Comparison of ENCODE assay signal across 5 fruit fly cellular contexts in genomic region chrX:6849178-6849956, dm6.
TF ChIP-seq lines count a peak whose summit lies in the region.

Cht11 (minus strand) TSS chrX:6849517.
CG4558 (plus strand) TSS chrX:6849770.

TF ChIP-seq in whole organism, adult, 20 proteins besides CTCF, POLR2A, EP300 and RAD21 (continued from another document):
- peak; percentile 86 for TF ChIP-seq CG14711 (tag; optimal IDR thresholded peaks at IDR 0.05; lab: Kevin White, UChicago)
- peak; percentile 88 for TF ChIP-seq CG12768 (GFP tag; optimal IDR thresholded peaks at IDR 0.05; lab: Kevin White, UChicago)
TF ChIP-seq in whole organism, adult: peak in this region for 18.

TF ChIP-seq in whole organism, embryonic, 481 proteins besides CTCF, POLR2A, EP300 and RAD21 (continued from another document and continues in another):
- TF ChIP-seq CG32767 (GFP tag; IDR thresholded peaks at IDR 0.05; lab: Robert Waterston, UW) (peak; percentile 58; the same call in 1 of the 2 replicates), bbx (GFP tag; IDR thresholded peaks at IDR 0.05; lab: Robert Waterston, UW; ENCODE audit: partially characterized antibody) (peak; percentile 50; the same call in 1 of the 2 replicates), CG9817 (tag; optimal IDR thresholded peaks at IDR 0.05; lab: Kevin White, UChicago) (peak; percentile 83), schlank (tag; optimal IDR thresholded peaks at IDR 0.05; lab: Kevin White, UChicago) (peak; percentile 7), ATbp (GFP tag; optimal IDR thresholded peaks at IDR 0.05; lab: Kevin White, UChicago) (peak; percentile 34), CrebB (tag; optimal IDR thresholded peaks at IDR 0.05; lab: Kevin White, UChicago) (peak; percentile 49), chm (GFP tag; IDR thresholded peaks at IDR 0.05; lab: Robert Waterston, UW) (peak; percentile 50; the same call in 1 of the 2 replicates), croc (GFP tag; conservative IDR thresholded peaks at IDR 0.05; lab: Robert Waterston, UW) (peak; percentile 75), ham (GFP tag; IDR thresholded peaks at IDR 0.05; lab: Robert Waterston, UW) (no peak), CG4854 (GFP tag; optimal IDR thresholded peaks at IDR 0.05; lab: Kevin White, UChicago) (peak; percentile 62), Nf-YC (tag; optimal IDR thresholded peaks at IDR 0.05; lab: Kevin White, UChicago) (peak; percentile 75), Dbx (GFP tag; IDR thresholded peaks at IDR 0.05; lab: Robert Waterston, UW) (peak; percentile 88), CG32772 (GFP tag; IDR thresholded peaks at IDR 0.05; lab: Robert Waterston, UW) (peak; percentile 80), Awh (GFP tag; IDR thresholded peaks at IDR 0.05; lab: Robert Waterston, UW) (peak; percentile 64; the same call in 1 of the 2 replicates), CG12299 (tag; optimal IDR thresholded peaks at IDR 0.05; lab: Kevin White, UChicago) (peak; percentile 73), slou (GFP tag; optimal IDR thresholded peaks at IDR 0.05; lab: Kevin White, UChicago) (peak; percentile 54), CG3838 (GFP tag; optimal IDR thresholded peaks at IDR 0.05; lab: Kevin White, UChicago) (peak; percentile 45), BEAF-32 (GFP tag; optimal IDR thresholded peaks at IDR 0.05; lab: Kevin White, UChicago) (peak; percentile 70), CG12219 (GFP tag; optimal IDR thresholded peaks at IDR 0.05; lab: Kevin White, UChicago) (peak; percentile 50), wor (GFP tag; IDR thresholded peaks at IDR 0.05; lab: Robert Waterston, UW) (peak; percentile 58), Opbp (GFP tag; IDR thresholded peaks at IDR 0.05; lab: Robert Waterston, UW; ENCODE audit: partially characterized antibody) (0 out of 3 replicates have a peak, but pooled peaks have one; percentile 17), Atf-2 (GFP tag; optimal IDR thresholded peaks at IDR 0.05; lab: Kevin White, UChicago) (peak; percentile 33), CG1529 (GFP tag; optimal IDR thresholded peaks at IDR 0.05; lab: Kevin White, UChicago) (peak; percentile 51), CG2889 (GFP tag; IDR thresholded peaks at IDR 0.05; lab: Robert Waterston, UW) (peak; percentile 76), crol (GFP tag; IDR thresholded peaks at IDR 0.05; lab: Robert Waterston, UW) (no peak), CG2120 (GFP tag; optimal IDR thresholded peaks at IDR 0.05; lab: Kevin White, UChicago) (peak; percentile 90), CG5180 (GFP tag; optimal IDR thresholded peaks at IDR 0.05; lab: Kevin White, UChicago) (peak; percentile 37), fru (optimal IDR thresholded peaks at IDR 0.05; lab: Kevin White, UChicago) (no peak), bsh (GFP tag; optimal IDR thresholded peaks at IDR 0.05; lab: Kevin White, UChicago) (peak; percentile 81 to 83), Adf1 (GFP tag; IDR thresholded peaks at IDR 0.05; lab: Robert Waterston, UW) (peak; percentile 52)

TF ChIP-seq in whole organism, prepupa, 60 proteins besides CTCF, POLR2A, EP300 and RAD21 (continued from another document and continues in another):
- TF ChIP-seq CG6854 (GFP tag; optimal IDR thresholded peaks at IDR 0.05; lab: Kevin White, UChicago) (peak; percentile 67), CG6792 (GFP tag; optimal IDR thresholded peaks at IDR 0.05; lab: Kevin White, UChicago) (peak; percentile 80), CG11902 (GFP tag; optimal IDR thresholded peaks at IDR 0.05; lab: Kevin White, UChicago) (peak; percentile 66), dac (GFP tag; optimal IDR thresholded peaks at IDR 0.05; lab: Kevin White, UChicago) (peak; percentile 71), CG15336 (GFP tag; IDR thresholded peaks at IDR 0.05; lab: Robert Waterston, UW) (peak; percentile 79; the same call in 1 of the 2 replicates), CG8119 (GFP tag; IDR thresholded peaks at IDR 0.05; lab: Robert Waterston, UW) (peak; percentile 82), CG1621 (tag; optimal IDR thresholded peaks at IDR 0.05; lab: Kevin White, UChicago) (peak; percentile 51), CG16779 (tag; optimal IDR thresholded peaks at IDR 0.05; lab: Kevin White, UChicago) (peak; percentile 59), CG10631 (GFP tag; optimal IDR thresholded peaks at IDR 0.05; lab: Kevin White, UChicago) (peak; percentile 87), fd59A (GFP tag; optimal IDR thresholded peaks at IDR 0.05; lab: Kevin White, UChicago) (peak; percentile 58), Sox102F (GFP tag; optimal IDR thresholded peaks at IDR 0.05; lab: Kevin White, UChicago) (peak; percentile 86), CG11294 (GFP tag; IDR thresholded peaks at IDR 0.05; lab: Robert Waterston, UW) (peak; percentile 69), Eip78C (GFP tag; lab: Kevin White, UChicago) (peak; percentile 95), spab (GFP tag; optimal IDR thresholded peaks at IDR 0.05; lab: Kevin White, UChicago) (peak; percentile 67), Ets21C (GFP tag; optimal IDR thresholded peaks at IDR 0.05; lab: Kevin White, UChicago) (peak; percentile 77), CG6163 (GFP tag; IDR thresholded peaks at IDR 0.05; lab: Robert Waterston, UW) (peak; percentile 86), CG9139 (GFP tag; optimal IDR thresholded peaks at IDR 0.05; lab: Kevin White, UChicago) (peak; percentile 60), dsx (GFP tag; optimal IDR thresholded peaks at IDR 0.05; lab: Kevin White, UChicago; ENCODE audit: poor library complexity, severe bottlenecking) (peak; percentile 78), Smox (GFP tag; optimal IDR thresholded peaks at IDR 0.05; lab: Kevin White, UChicago) (peak; percentile 87), ss (GFP tag; optimal IDR thresholded peaks at IDR 0.05; lab: Kevin White, UChicago) (peak; percentile 65 to 79), CG8319 (GFP tag; optimal IDR thresholded peaks at IDR 0.05; lab: Kevin White, UChicago) (peak; percentile 72), CG32006 (GFP tag; optimal IDR thresholded peaks at IDR 0.05; lab: Kevin White, UChicago) (peak; percentile 83), Hr38 (GFP tag; optimal IDR thresholded peaks at IDR 0.05; lab: Kevin White, UChicago) (no peak), Blimp-1 (GFP tag; optimal IDR thresholded peaks at IDR 0.05; lab: Kevin White, UChicago) (peak; percentile 39), fd85E (GFP tag; optimal IDR thresholded peaks at IDR 0.05; lab: Kevin White, UChicago) (peak; percentile 34), Met (GFP tag; optimal IDR thresholded peaks at IDR 0.05; lab: Kevin White, UChicago) (peak; percentile 87), CG3032 (tag; optimal IDR thresholded peaks at IDR 0.05; lab: Kevin White, UChicago) (peak; percentile 83), Sox15 (GFP tag; optimal IDR thresholded peaks at IDR 0.05; lab: Kevin White, UChicago) (peak; percentile 74), vri (GFP tag; optimal IDR thresholded peaks at IDR 0.05; lab: Kevin White, UChicago) (peak; percentile 80), Eip93F (GFP tag; optimal IDR thresholded peaks at IDR 0.05; lab: Kevin White, UChicago) (peak; percentile 57), fkh (GFP tag; optimal IDR thresholded peaks at IDR 0.05; lab: Kevin White, UChicago) (peak; percentile 74), CG10669 (GFP tag; optimal IDR thresholded peaks at IDR 0.05; lab: Kevin White, UChicago) (peak; percentile 75), cyc (GFP tag; optimal IDR thresholded peaks at IDR 0.05; lab: Kevin White, UChicago) (peak; percentile 83)

TF ChIP-seq in whole organism, pupa, 21 proteins besides CTCF, POLR2A, EP300 and RAD21 (continued from another document):
- peak; percentile 81 for TF ChIP-seq CG32121 (GFP tag; IDR thresholded peaks at IDR 0.05; lab: Robert Waterston, UW)

TF ChIP-seq in whole organism, wandering third instar larva, 38 proteins besides CTCF, POLR2A, EP300 and RAD21 (continued from another document):
- TF ChIP-seq CG9705 (GFP tag; optimal IDR thresholded peaks at IDR 0.05; lab: Kevin White, UChicago) (peak; percentile 80), Jra (GFP tag; optimal IDR thresholded peaks at IDR 0.05; lab: Kevin White, UChicago) (peak; percentile 77), h (GFP tag; optimal IDR thresholded peaks at IDR 0.05; lab: Kevin White, UChicago) (peak; percentile 87), ey (GFP tag; optimal IDR thresholded peaks at IDR 0.05; lab: Kevin White, UChicago) (peak; percentile 81)
